Worm (Caenorhabditis elegans) whole organism, midembryonic: ENCODE results near the gene C18H7.4.

ENCODE experiments used
- T22C8.4 ChIP-seq: fragments of 200-800 bp; sonication (Bioruptor generic); IDR thresholded peaks from 2 replicates; pipeline ENCODE4 v1.3.6; 2022; ENCODE audit warnings: missing genetic modification characterization, missing compliant biosample characterization
- cog-1 ChIP-seq: sonication (generic microtip); optimal IDR thresholded peaks from 2 replicates; lab custom pipeline; 2016; ENCODE audit warnings: missing genetic modification characterization, missing compliant biosample characterization
- flt-1 ChIP-seq: fragments of 200-800 bp; sonication (Bioruptor generic); IDR thresholded peaks from 2 replicates; pipeline ENCODE4 v1.3.6; 2022; ENCODE audit warnings: missing genetic modification characterization, missing compliant biosample characterization
- klf-2 ChIP-seq: fragments of 200-800 bp; sonication (Bioruptor generic); conservative IDR thresholded peaks from 2 replicates; pipeline ENCODE4 v1.3.6; 2022; ENCODE audit warnings: missing genetic modification reagents, missing genetic modification characterization, missing compliant biosample characterization
- med-1 ChIP-seq: sonication (generic microtip); optimal IDR thresholded peaks from 2 replicates; lab custom pipeline; 2017; ENCODE audit warnings: missing genetic modification characterization, mild to moderate bottlenecking, missing compliant biosample characterization, antibody characterized with exemption, missing genetic modification reagents; ENCODE audit not compliant: insufficient read depth
- ref-1 ChIP-seq: fragments of 200-800 bp; sonication (Bioruptor generic); conservative IDR thresholded peaks from 2 replicates; pipeline ENCODE4 v1.3.6; 2022; ENCODE audit warnings: missing genetic modification reagents, missing genetic modification characterization, missing compliant biosample characterization
- tab-1 ChIP-seq: fragments of 200-800 bp; sonication (Bioruptor generic); IDR thresholded peaks from 2 replicates; pipeline ENCODE4 v1.3.6; 2022; ENCODE audit warnings: missing genetic modification characterization, missing compliant biosample characterization
- ztf-23 ChIP-seq: fragments of 200-800 bp; sonication (Bioruptor generic); IDR thresholded peaks from 2 replicates; pipeline ENCODE4 v1.3.6; 2022; ENCODE audit warnings: missing genetic modification reagents, missing genetic modification characterization, missing compliant biosample characterization
- ztf-29 ChIP-seq: fragments of 200-800 bp; sonication (Bioruptor generic); IDR thresholded peaks from 2 replicates; pipeline ENCODE4 v1.3.6; 2022; ENCODE audit warnings: missing genetic modification reagents, missing genetic modification characterization, missing compliant biosample characterization

Gene C18H7.4

ce11 chrIV:593029-593428 is at the start of gene C18H7.4:
TSS of gene C18H7.4 (plus strand) at chrIV:593329.
- TF ChIP-seq flt-1 = no peak
- no peak for TF ChIP-seq med-1 (GFP tag; lab: Kevin White, UChicago)
- no peak for TF ChIP-seq ref-1 (GFP tag; lab: Robert Waterston, UW)
- TF ChIP-seq cog-1 (tag; lab: Kevin White, UChicago) = no peak
- TF ChIP-seq ztf-29 (GFP tag; lab: Robert Waterston, UW) = no peak
- TF ChIP-seq T22C8.4 (GFP tag; lab: Robert Waterston, UW) = no peak
- TF ChIP-seq klf-2 (GFP tag; lab: Robert Waterston, UW) = no peak
- no peak for TF ChIP-seq tab-1 (GFP tag; lab: Robert Waterston, UW)
- TF ChIP-seq ztf-23 (GFP tag; lab: Robert Waterston, UW) = no peak

- TF ChIP-seq T22C8.4 (GFP tag; lab: Robert Waterston, UW) = no peak
- no peak for TF ChIP-seq med-1 (GFP tag; lab: Kevin White, UChicago)
- no peak for TF ChIP-seq ztf-29 (GFP tag; lab: Robert Waterston, UW)
- no peak for TF ChIP-seq cog-1 (tag; lab: Kevin White, UChicago)
- TF ChIP-seq flt-1 = no peak
- no peak for TF ChIP-seq klf-2 (GFP tag; lab: Robert Waterston, UW)
- TF ChIP-seq tab-1 (GFP tag; lab: Robert Waterston, UW) = no peak
- TF ChIP-seq ztf-23 (GFP tag; lab: Robert Waterston, UW) = no peak
- no peak for TF ChIP-seq ref-1 (GFP tag; lab: Robert Waterston, UW)
Observed at ce11 chrIV:545852-546251, 47.3 kb upstream of the C18H7.4 start.

ce11 chrIV:548000-548399 is 45.1 kb upstream of the C18H7.4 start, which contains the start of gene F56A11.4:
TSS of gene F56A11.4 (plus strand) at chrIV:548300.
- TF ChIP-seq tab-1 (GFP tag; lab: Robert Waterston, UW) = no peak
- no peak for TF ChIP-seq ref-1 (GFP tag; lab: Robert Waterston, UW)
- TF ChIP-seq ztf-23 (GFP tag; lab: Robert Waterston, UW) = no peak
- no peak for TF ChIP-seq klf-2 (GFP tag; lab: Robert Waterston, UW)
- TF ChIP-seq T22C8.4 (GFP tag; lab: Robert Waterston, UW) = no peak
- TF ChIP-seq cog-1 (tag; lab: Kevin White, UChicago) = no peak
- TF ChIP-seq flt-1 = no peak
- TF ChIP-seq med-1 (GFP tag; lab: Kevin White, UChicago) = no peak
- no peak for TF ChIP-seq ztf-29 (GFP tag; lab: Robert Waterston, UW)

ce11 chrIV:551923-552322 is 41.2 kb upstream of the C18H7.4 start:
- no peak for TF ChIP-seq tab-1 (GFP tag; lab: Robert Waterston, UW)
- no peak for TF ChIP-seq flt-1
- no peak for TF ChIP-seq cog-1 (tag; lab: Kevin White, UChicago)
- TF ChIP-seq ref-1 (GFP tag; lab: Robert Waterston, UW) = no peak
- no peak for TF ChIP-seq T22C8.4 (GFP tag; lab: Robert Waterston, UW)
- no peak for TF ChIP-seq klf-2 (GFP tag; lab: Robert Waterston, UW)
- TF ChIP-seq ztf-23 (GFP tag; lab: Robert Waterston, UW) = no peak
- TF ChIP-seq med-1 (GFP tag; lab: Kevin White, UChicago) = no peak
- TF ChIP-seq ztf-29 (GFP tag; lab: Robert Waterston, UW) = no peak

- no peak for TF ChIP-seq tab-1 (GFP tag; lab: Robert Waterston, UW)
- no peak for TF ChIP-seq ztf-23 (GFP tag; lab: Robert Waterston, UW)
- no peak for TF ChIP-seq med-1 (GFP tag; lab: Kevin White, UChicago)
- TF ChIP-seq ref-1 (GFP tag; lab: Robert Waterston, UW) = no peak
- TF ChIP-seq cog-1 (tag; lab: Kevin White, UChicago) = no peak
- TF ChIP-seq T22C8.4 (GFP tag; lab: Robert Waterston, UW) = no peak
- TF ChIP-seq klf-2 (GFP tag; lab: Robert Waterston, UW) = no peak
- TF ChIP-seq ztf-29 (GFP tag; lab: Robert Waterston, UW) = no peak
- no peak for TF ChIP-seq flt-1
Observed at ce11 chrIV:554005-554404, 39.1 kb upstream of the C18H7.4 start.

ce11 chrIV:558735-559284 is 34.3 kb upstream of the C18H7.4 start, which contains the start of gene efn-4:
TSS of gene efn-4 (plus strand) at chrIV:559234.
- no peak for TF ChIP-seq ztf-29 (GFP tag; lab: Robert Waterston, UW)
- 0 out of 2 replicates have a peak, but pooled peaks have one; percentile 8 for TF ChIP-seq ztf-23 (GFP tag; lab: Robert Waterston, UW)

- TF ChIP-seq T22C8.4 (GFP tag; lab: Robert Waterston, UW) (no peak), med-1 (GFP tag; lab: Kevin White, UChicago) (no peak), ztf-29 (GFP tag; lab: Robert Waterston, UW) (no peak), klf-2 (GFP tag; lab: Robert Waterston, UW) (no peak), tab-1 (GFP tag; lab: Robert Waterston, UW) (no peak), cog-1 (tag; lab: Kevin White, UChicago) (no peak)
Observed at ce11 chrIV:560314-560713, 32.8 kb upstream of the C18H7.4 start.

ce11 chrIV:560780-561179 is 32.3 kb upstream of the C18H7.4 start:
- TF ChIP-seq T22C8.4 (GFP tag; lab: Robert Waterston, UW) (no peak), med-1 (GFP tag; lab: Kevin White, UChicago) (no peak), ztf-29 (GFP tag; lab: Robert Waterston, UW) (no peak), klf-2 (GFP tag; lab: Robert Waterston, UW) (no peak), cog-1 (tag; lab: Kevin White, UChicago) (no peak), ref-1 (GFP tag; lab: Robert Waterston, UW) (no peak), ztf-23 (GFP tag; lab: Robert Waterston, UW) (no peak)

ce11 chrIV:563417-563816 is 29.7 kb upstream of the C18H7.4 start:
- TF ChIP-seq ref-1 (GFP tag; lab: Robert Waterston, UW) = no peak
- TF ChIP-seq tab-1 (GFP tag; lab: Robert Waterston, UW) = no peak
- TF ChIP-seq ztf-23 (GFP tag; lab: Robert Waterston, UW) = no peak
- no peak for TF ChIP-seq med-1 (GFP tag; lab: Kevin White, UChicago)
- no peak for TF ChIP-seq klf-2 (GFP tag; lab: Robert Waterston, UW)
- TF ChIP-seq ztf-29 (GFP tag; lab: Robert Waterston, UW) = no peak
- no peak for TF ChIP-seq flt-1
- TF ChIP-seq cog-1 (tag; lab: Kevin White, UChicago) = no peak
- TF ChIP-seq T22C8.4 (GFP tag; lab: Robert Waterston, UW) = no peak
